Worm (Caenorhabditis elegans) whole organism, L3 larva: ENCODE results near the gene R52.6.

Source experiments
- egl-27 ChIP-seq: sonication (generic microtip); optimal IDR thresholded peaks from 4 replicates; lab custom pipeline; 2017; ENCODE audit warnings: missing biosample characterization, missing genetic modification reagents, missing genetic modification characterization
- nhr-237 ChIP-seq: fragments of 150-350 bp; optimal IDR thresholded peaks from 2 replicates; lab custom pipeline; 2014; ENCODE audit warnings: missing biosample characterization, missing genetic modification characterization
- nhr-28 ChIP-seq: fragments of 150-350 bp; optimal IDR thresholded peaks from 2 replicates; lab custom pipeline; 2014; ENCODE audit warnings: missing biosample characterization, missing genetic modification characterization
- pha-4 ChIP-seq: fragments of 150-350 bp; optimal IDR thresholded peaks from 2 replicates; lab custom pipeline; 2014; ENCODE audit warnings: missing biosample characterization, missing genetic modification reagents, missing genetic modification characterization
- snpc-4 ChIP-seq: fragments of 150-350 bp; optimal IDR thresholded peaks from 2 replicates; lab custom pipeline; 2014; ENCODE audit warnings: missing biosample characterization, missing genetic modification characterization
- unc-62 ChIP-seq: fragments of 150-350 bp; sonication (generic microtip); optimal IDR thresholded peaks from 4 replicates; lab custom pipeline; 2014; ENCODE audit warnings: missing biosample characterization, missing genetic modification reagents, missing genetic modification characterization
- zag-1 ChIP-seq: fragments of 150-350 bp; optimal IDR thresholded peaks from 2 replicates; lab custom pipeline; 2014; ENCODE audit warnings: missing biosample characterization, missing genetic modification characterization

ce11 chrII:2116794-2117193 is 3.9 kb upstream of the R52.6 start, which contains the start of gene srh-195:
- TF ChIP-seq snpc-4 (tag; lab: Kevin White, UChicago) (no peak), zag-1 (tag; lab: Kevin White, UChicago) (no peak), nhr-28 (no peak), egl-27 (tag; lab: Kevin White, UChicago) (no peak), unc-62 (GFP tag; lab: Kevin White, UChicago) (no peak), pha-4 (tag; lab: Kevin White, UChicago) (no peak), nhr-237 (tag; lab: Kevin White, UChicago) (no peak)
